Worm (Caenorhabditis elegans): ENCODE measurements around the gene C50E3.6.

DNA sequence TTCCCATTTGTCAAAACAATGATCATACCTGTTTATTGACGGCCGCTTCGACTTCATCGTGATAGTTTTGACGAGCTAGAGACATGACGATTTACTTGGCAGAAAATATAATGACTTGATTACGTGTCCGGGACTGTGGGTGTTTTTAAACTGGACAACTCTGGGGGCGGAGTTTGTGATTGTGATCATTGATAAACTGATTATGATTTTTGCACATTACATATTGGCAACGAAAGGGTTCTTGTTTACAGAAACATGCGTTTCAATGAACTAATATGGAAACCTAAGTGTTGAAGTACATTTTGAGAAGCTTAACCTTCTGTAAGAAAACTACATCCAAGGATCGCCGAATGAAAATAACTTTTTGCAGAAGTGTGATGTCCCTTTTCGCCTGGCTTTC lies 42.9 kb downstream of the C50E3.6 start, which contains the start of gene ftn-1:
- TF ChIP-seq madf-3 (GFP tag; IDR thresholded peaks at IDR 0.05) (no peak), egrh-3 (GFP tag; IDR thresholded peaks at IDR 0.05) (no peak), rpc-1 (optimal IDR thresholded peaks at IDR 0.05) (no peak), rpc-1 (tag; optimal IDR thresholded peaks at IDR 0.05) (no peak), ceh-100 (GFP tag; IDR thresholded peaks at IDR 0.05) (no peak), Y53F4B.3 (GFP tag; IDR thresholded peaks at IDR 0.05) (no peak), chd-7 (tag; optimal IDR thresholded peaks at IDR 0.05) (no peak), egl-44 (GFP tag; IDR thresholded peaks at IDR 0.05) (no peak), mxl-1 (tag; optimal IDR thresholded peaks at IDR 0.05) (no peak)

All from whole organism, young adult.